Fruit fly (Drosophila melanogaster): ENCODE results near the gene CG9119.

Gene CG9119

dm6 chr3L:1195868-1196552, 8.6 kb downstream of the CG9119 start, which contains the start of gene Aplip1 (continued):
- TF ChIP-seq Bteb2 (GFP tag; optimal IDR thresholded peaks at IDR 0.05) = no peak
- TF ChIP-seq sens (GFP tag) = peak; percentile 16
- TF ChIP-seq CG15479 (GFP tag; optimal IDR thresholded peaks at IDR 0.05) = no peak
- no peak for TF ChIP-seq prd (optimal IDR thresholded peaks at IDR 0.05)
- 0 out of 3 replicates have a peak, but pooled peaks have one; percentile 32 for TF ChIP-seq prd (GFP tag; IDR thresholded peaks at IDR 0.05)
- TF ChIP-seq CG15011 (GFP tag; optimal IDR thresholded peaks at IDR 0.05) = no peak
- TF ChIP-seq trh (GFP tag; optimal IDR thresholded peaks at IDR 0.05) = no peak
- no peak for TF ChIP-seq pita (GFP tag; optimal IDR thresholded peaks at IDR 0.05)
- TF ChIP-seq scrt (GFP tag; optimal IDR thresholded peaks at IDR 0.05) = peak; percentile 87
- TF ChIP-seq CG7987 (GFP tag; optimal IDR thresholded peaks at IDR 0.05) = no peak
- TF ChIP-seq CG13296 (GFP tag; optimal IDR thresholded peaks at IDR 0.05) = peak; percentile 10
- TF ChIP-seq pho (GFP tag; optimal IDR thresholded peaks at IDR 0.05) = no peak
- TF ChIP-seq CG34224 (GFP tag; IDR thresholded peaks at IDR 0.05; ENCODE audit: partially characterized antibody) = no peak
- TF ChIP-seq Ets97D (GFP tag; optimal IDR thresholded peaks at IDR 0.05) = peak; percentile 39
- no peak for TF ChIP-seq pb (GFP tag; optimal IDR thresholded peaks at IDR 0.05)
- TF ChIP-seq CG4424 (GFP tag; optimal IDR thresholded peaks at IDR 0.05) = no peak
- TF ChIP-seq otp (GFP tag; IDR thresholded peaks at IDR 0.05) = no peak
- peak; percentile 50 for TF ChIP-seq mam (GFP tag; optimal IDR thresholded peaks at IDR 0.05)
- no peak for TF ChIP-seq Dp (GFP tag; optimal IDR thresholded peaks at IDR 0.05)
- TF ChIP-seq Hr78 (GFP tag; optimal IDR thresholded peaks at IDR 0.05) = peak in 1 of 2 experiments; percentile 31
- no peak for TF ChIP-seq CG2712 (tag; optimal IDR thresholded peaks at IDR 0.05)
- TF ChIP-seq CG13624 (GFP tag; optimal IDR thresholded peaks at IDR 0.05) = peak; percentile 3
- TF ChIP-seq MTF-1 (GFP tag; optimal IDR thresholded peaks at IDR 0.05; ENCODE audit: borderline replicate concordance) = no peak
- peak; percentile 2 for TF ChIP-seq MESR4 (GFP tag; optimal IDR thresholded peaks at IDR 0.05)
- peak; percentile 28; the same call in 1 of the 2 replicates for TF ChIP-seq CG9932 (GFP tag; IDR thresholded peaks at IDR 0.05)
- TF ChIP-seq Hr51 (GFP tag; optimal IDR thresholded peaks at IDR 0.05) = no peak
- TF ChIP-seq gcm (GFP tag; optimal IDR thresholded peaks at IDR 0.05) = no peak
- no peak for TF ChIP-seq BEAF-32 (GFP tag; optimal IDR thresholded peaks at IDR 0.05)
- TF ChIP-seq Mrtf (GFP tag; IDR thresholded peaks at IDR 0.05) = no peak
- peak; percentile 14 for TF ChIP-seq pzg (GFP tag; optimal IDR thresholded peaks at IDR 0.05)
- no peak for TF ChIP-seq CG43689 (GFP tag; IDR thresholded peaks at IDR 0.05)
- peak; percentile 8; the same call in 1 of the 2 replicates for TF ChIP-seq slbo (GFP tag; IDR thresholded peaks at IDR 0.05)
- TF ChIP-seq nerfin-1 (tag; optimal IDR thresholded peaks at IDR 0.05) = peak; percentile 46
- TF ChIP-seq tna (GFP tag; IDR thresholded peaks at IDR 0.05; ENCODE audit: partially characterized antibody) = no peak
- peak; percentile 31 for TF ChIP-seq Meics (GFP tag; optimal IDR thresholded peaks at IDR 0.05)
- TF ChIP-seq hkb (optimal IDR thresholded peaks at IDR 0.05) = no peak
- TF ChIP-seq hkb (GFP tag; IDR thresholded peaks at IDR 0.05) = no peak
- peak; percentile 47 to 55 for TF ChIP-seq Trl (optimal IDR thresholded peaks at IDR 0.05)
- TF ChIP-seq Trl (GFP tag; optimal IDR thresholded peaks at IDR 0.05) = no peak
- peak; percentile 22; the same call in 1 of the 3 replicates for TF ChIP-seq row (GFP tag; IDR thresholded peaks at IDR 0.05)

dm6 chr3L:1195202-1195601, 9.4 kb downstream of the CG9119 start, which contains the start of gene LysX:
Gene LysX (minus strand): TSS chr3L:1195302.
- TF ChIP-seq hb (GFP tag; IDR thresholded peaks at IDR 0.05; ENCODE audit: partially characterized antibody) (0 out of 3 replicates have a peak, but pooled peaks have one; percentile 41), D19A (tag; optimal IDR thresholded peaks at IDR 0.05) (no peak)
